Worm (Caenorhabditis elegans) whole organism, mixed stage, embryonic: Measurements from ENCODE around the gene ZK686.1.

ENCODE experiments used
- M03D4.4 ChIP-seq: sonication (generic microtip); optimal IDR thresholded peaks from 2 replicates; lab custom pipeline; 2017; ENCODE audit warnings: mild to moderate bottlenecking, missing genetic modification characterization, missing compliant biosample characterization
- bed-3 ChIP-seq: fragments of 200-800 bp; sonication (Bioruptor generic); optimal IDR thresholded peaks from 3 replicates; lab custom pipeline; 2018; ENCODE audit warnings: mild to moderate bottlenecking, missing genetic modification characterization, moderate library complexity, missing compliant biosample characterization
- blmp-1 ChIP-seq: fragments of 150-350 bp; optimal IDR thresholded peaks from 2 replicates; lab custom pipeline; 2014; ENCODE audit warnings: missing biosample characterization, missing genetic modification characterization
- ceh-39 ChIP-seq: fragments of 150-350 bp; optimal IDR thresholded peaks from 2 replicates; lab custom pipeline; 2014; ENCODE audit warnings: missing biosample characterization, missing genetic modification characterization
- ceh-43 ChIP-seq: fragments of 200-800 bp; sonication (Bioruptor generic); optimal IDR thresholded peaks from 2 replicates; lab custom pipeline; 2018; ENCODE audit warnings: mild to moderate bottlenecking, missing genetic modification characterization, moderate library complexity, missing compliant biosample characterization
- ceh-83 ChIP-seq: fragments of 200-800 bp; sonication (Bioruptor generic); optimal IDR thresholded peaks from 2 replicates; lab custom pipeline; 2018; ENCODE audit warnings: mild to moderate bottlenecking, missing genetic modification characterization, missing compliant biosample characterization
- ces-1 ChIP-seq: fragments of 150-350 bp; optimal IDR thresholded peaks from 2 replicates; lab custom pipeline; 2014; ENCODE audit warnings: missing biosample characterization, missing genetic modification reagents, missing genetic modification characterization
- cnd-1 ChIP-seq: fragments of 200-800 bp; sonication (Bioruptor generic); optimal IDR thresholded peaks from 2 replicates; lab custom pipeline; 2018; ENCODE audit warnings: mild to moderate bottlenecking, missing genetic modification characterization, missing compliant biosample characterization
- drap-1 ChIP-seq: fragments of 200-800 bp; sonication (Bioruptor generic); optimal IDR thresholded peaks from 3 replicates; lab custom pipeline; 2018; ENCODE audit warnings: mild to moderate bottlenecking, missing genetic modification characterization, missing compliant biosample characterization
- elt-1 ChIP-seq: sonication (generic microtip); optimal IDR thresholded peaks from 2 replicates; lab custom pipeline; 2017; ENCODE audit warnings: missing genetic modification characterization, mild to moderate bottlenecking, missing compliant biosample characterization, antibody characterized with exemption, moderate library complexity, borderline replicate concordance; ENCODE audit not compliant: insufficient read depth
- elt-3 ChIP-seq: fragments of 150-350 bp; optimal IDR thresholded peaks from 2 replicates; lab custom pipeline; 2014; ENCODE audit warnings: missing biosample characterization, missing genetic modification characterization
- flh-1 ChIP-seq: fragments of 200-800 bp; sonication (Bioruptor generic); optimal IDR thresholded peaks from 2 replicates; lab custom pipeline; 2018; ENCODE audit warnings: mild to moderate bottlenecking, missing genetic modification characterization, moderate library complexity, missing compliant biosample characterization
- ham-2 ChIP-seq: fragments of 200-800 bp; sonication (Bioruptor generic); optimal IDR thresholded peaks from 2 replicates; lab custom pipeline; 2018; ENCODE audit warnings: mild to moderate bottlenecking, missing genetic modification characterization, missing compliant biosample characterization
- hlh-1 ChIP-seq: fragments of 150-350 bp; optimal IDR thresholded peaks from 2 replicates; lab custom pipeline; 2014; ENCODE audit warnings: missing biosample characterization, missing genetic modification reagents, missing genetic modification characterization
- lin-13 ChIP-seq: fragments of 150-350 bp; optimal IDR thresholded peaks from 2 replicates; lab custom pipeline; 2014; ENCODE audit warnings: missing biosample characterization, missing genetic modification characterization
- lin-32 ChIP-seq: fragments of 200-800 bp; sonication (Bioruptor generic); optimal IDR thresholded peaks from 2 replicates; lab custom pipeline; 2018; ENCODE audit warnings: mild to moderate bottlenecking, missing genetic modification characterization, missing compliant biosample characterization
- lsy-2 ChIP-seq: fragments of 150-350 bp; optimal IDR thresholded peaks from 2 replicates; lab custom pipeline; 2014; ENCODE audit warnings: missing biosample characterization, missing genetic modification characterization
- mab-5 ChIP-seq: fragments of 150-350 bp; optimal IDR thresholded peaks from 2 replicates; lab custom pipeline; 2014; ENCODE audit warnings: missing biosample characterization, missing genetic modification characterization
- mep-1 ChIP-seq: fragments of 150-350 bp; optimal IDR thresholded peaks from 2 replicates; lab custom pipeline; 2017; ENCODE audit warnings: missing biosample characterization, missing genetic modification reagents, missing genetic modification characterization, inconsistent platforms
- mls-2 ChIP-seq: sonication (generic microtip); optimal IDR thresholded peaks from 2 replicates; lab custom pipeline; 2016; ENCODE audit warnings: mild to moderate bottlenecking, missing genetic modification characterization, moderate library complexity, missing compliant biosample characterization
- nhr-2 ChIP-seq: fragments of 150-350 bp; optimal IDR thresholded peaks from 2 replicates; lab custom pipeline; 2014; ENCODE audit warnings: missing biosample characterization, missing genetic modification characterization
- nhr-237 ChIP-seq: fragments of 150-350 bp; optimal IDR thresholded peaks from 2 replicates; lab custom pipeline; 2014; ENCODE audit warnings: missing biosample characterization, missing genetic modification characterization
- nhr-28 ChIP-seq: fragments of 150-350 bp; optimal IDR thresholded peaks from 2 replicates; lab custom pipeline; 2014; ENCODE audit warnings: missing biosample characterization, missing genetic modification characterization
- nhr-76 ChIP-seq: sonication (generic microtip); optimal IDR thresholded peaks from 2 replicates; lab custom pipeline; 2017; ENCODE audit warnings: missing biosample characterization, missing genetic modification characterization
- pha-4 ChIP-seq: fragments of 150-350 bp; optimal IDR thresholded peaks from 2 replicates; lab custom pipeline; 2018; ENCODE audit warnings: missing biosample characterization, missing genetic modification reagents, missing genetic modification characterization
- sem-2 ChIP-seq: fragments of 200-800 bp; sonication (Bioruptor generic); optimal IDR thresholded peaks from 2 replicates; lab custom pipeline; 2018; ENCODE audit warnings: mild to moderate bottlenecking, missing genetic modification characterization, missing compliant biosample characterization
- snpc-4 ChIP-seq: fragments of 150-350 bp; optimal IDR thresholded peaks from 2 replicates; lab custom pipeline; 2014; ENCODE audit warnings: missing biosample characterization, missing genetic modification characterization
- unc-120 ChIP-seq: sonication (generic microtip); optimal IDR thresholded peaks from 2 replicates; lab custom pipeline; 2017; ENCODE audit warnings: missing genetic modification characterization, missing compliant biosample characterization; ENCODE audit not compliant: poor library complexity, severe bottlenecking
- unc-39 ChIP-seq: fragments of 150-350 bp; optimal IDR thresholded peaks from 2 replicates; lab custom pipeline; 2014; ENCODE audit warnings: missing biosample characterization, missing genetic modification characterization
- unc-62 ChIP-seq: fragments of 150-350 bp; optimal IDR thresholded peaks from 2 replicates; lab custom pipeline; 2014; ENCODE audit warnings: missing biosample characterization, missing genetic modification reagents, missing genetic modification characterization
- zip-8 ChIP-seq: fragments of 150-350 bp; optimal IDR thresholded peaks from 2 replicates; lab custom pipeline; 2014; ENCODE audit warnings: missing biosample characterization, missing genetic modification characterization
- ztf-11 ChIP-seq: fragments of 150-350 bp; optimal IDR thresholded peaks from 2 replicates; lab custom pipeline; 2014; ENCODE audit warnings: missing biosample characterization, missing genetic modification characterization

ZK686.1 gene

ce11 chrIII:7792209-7792608 lies 19.3 kb downstream of the ZK686.1 start:
- TF ChIP-seq nhr-237 (no peak), lsy-2 (tag; lab: Kevin White, UChicago) (peak; percentile 83)

DNA sequence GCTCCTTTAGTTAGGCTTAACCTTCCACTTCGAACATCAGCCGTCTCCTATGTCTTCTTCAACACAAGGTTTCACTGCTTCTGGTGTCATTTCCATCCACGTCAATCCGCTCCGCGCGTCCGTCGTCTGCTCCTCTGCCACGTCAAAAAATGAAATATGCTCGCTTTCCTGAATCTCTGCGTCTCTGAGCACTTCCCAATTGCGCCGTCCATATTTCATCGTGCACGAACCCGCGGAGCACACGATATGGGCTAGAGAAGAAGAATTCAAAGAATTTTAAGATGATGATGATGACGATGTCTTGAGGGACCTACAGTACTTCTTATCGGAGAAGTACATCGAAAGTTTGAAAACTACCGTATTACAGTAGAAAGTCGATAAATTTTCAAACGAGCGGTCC lies 20.0 kb downstream of the ZK686.1 start:
- TF ChIP-seq snpc-4 (tag; lab: Kevin White, UChicago) (no peak), unc-120 (tag; lab: Kevin White, UChicago) (no peak), ceh-43 (no peak), ces-1 (no peak), ham-2 (GFP tag; lab: Kevin White, UChicago) (no peak), ztf-11 (tag; lab: Kevin White, UChicago) (no peak), elt-3 (no peak), lsy-2 (tag; lab: Kevin White, UChicago) (no peak), cnd-1 (tag; lab: Kevin White, UChicago) (no peak), lin-32 (GFP tag; lab: Kevin White, UChicago) (no peak), nhr-2 (tag; lab: Kevin White, UChicago) (no peak), unc-39 (tag; lab: Kevin White, UChicago) (no peak), M03D4.4 (no peak), unc-62 (GFP tag; lab: Kevin White, UChicago) (no peak)

DNA sequence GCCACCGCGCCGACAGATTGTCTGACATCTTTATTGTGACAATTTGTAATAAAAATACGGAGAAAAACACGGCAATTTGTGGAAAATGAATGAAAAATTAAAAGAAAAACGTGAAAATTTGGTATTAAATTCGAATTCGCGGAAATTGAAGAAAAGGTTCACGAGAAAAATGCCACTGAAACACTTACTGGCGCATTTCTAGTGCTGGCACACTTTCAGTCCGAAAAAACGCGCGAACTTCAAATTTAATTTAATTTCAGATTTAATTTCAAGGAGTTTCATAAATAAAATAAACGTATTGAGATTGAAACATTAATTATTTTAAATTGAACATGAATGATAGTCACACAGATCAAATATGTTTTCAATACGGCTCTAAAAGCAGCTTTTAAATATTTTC lies 22.4 kb downstream of the ZK686.1 start, which contains the start of gene cyk-7:
Gene cyk-7, minus strand, starts transcription at position 99 of the 400 bp plus-strand sequence.
- TF ChIP-seq hlh-1 (no peak), ceh-83 (GFP tag; lab: Kevin White, UChicago) (no peak), unc-62 (GFP tag; lab: Kevin White, UChicago) (no peak), lin-32 (GFP tag; lab: Kevin White, UChicago) (no peak), blmp-1 (no peak), ceh-39 (tag; lab: Kevin White, UChicago) (no peak), mls-2 (no peak), nhr-76 (tag; lab: Kevin White, UChicago) (no peak), mab-5 (tag; lab: Kevin White, UChicago) (no peak), nhr-2 (tag; lab: Kevin White, UChicago) (no peak), unc-39 (tag; lab: Kevin White, UChicago) (no peak), lin-13 (tag; lab: Kevin White, UChicago) (no peak), zip-8 (tag; lab: Kevin White, UChicago) (no peak), ztf-11 (tag; lab: Kevin White, UChicago) (no peak), drap-1 (GFP tag; lab: Kevin White, UChicago) (no peak), M03D4.4 (no peak), snpc-4 (tag; lab: Kevin White, UChicago) (no peak)

ce11 chrIII:7805253-7805652 lies 32.3 kb downstream of the ZK686.1 start:
- TF ChIP-seq nhr-28 (tag; lab: Kevin White, UChicago) (no peak), pha-4 (no peak), mep-1 (tag; lab: Kevin White, UChicago) (no peak), ham-2 (GFP tag; lab: Kevin White, UChicago) (no peak), unc-62 (GFP tag; lab: Kevin White, UChicago) (no peak), nhr-237 (no peak), flh-1 (GFP tag; lab: Kevin White, UChicago) (no peak), unc-39 (tag; lab: Kevin White, UChicago) (no peak), ztf-11 (tag; lab: Kevin White, UChicago) (no peak), snpc-4 (tag; lab: Kevin White, UChicago) (no peak), sem-2 (GFP tag; lab: Kevin White, UChicago) (no peak), lin-13 (tag; lab: Kevin White, UChicago) (no peak), M03D4.4 (no peak), nhr-76 (tag; lab: Kevin White, UChicago) (no peak), ceh-43 (no peak), elt-3 (no peak), blmp-1 (no peak), ces-1 (no peak)

ce11 chrIII:7806947-7807346 lies 34.0 kb downstream of the ZK686.1 start:
- TF ChIP-seq bed-3 (no peak), drap-1 (GFP tag; lab: Kevin White, UChicago) (no peak), nhr-28 (tag; lab: Kevin White, UChicago) (no peak), flh-1 (GFP tag; lab: Kevin White, UChicago) (no peak), ces-1 (no peak), elt-1 (tag; lab: Kevin White, UChicago) (no peak), lsy-2 (tag; lab: Kevin White, UChicago) (no peak)
